Worm (Caenorhabditis elegans): ENCODE results near the gene ZK686.3.

The ZK686.3 gene

ce11 chrIII:7736003-7736402 lies 32.9 kb downstream of the ZK686.3 start:
- TF ChIP-seq duxl-1 (tag; optimal IDR thresholded peaks at IDR 0.05; ENCODE audit: poor library complexity) (peak; percentile 39), aha-1 (tag) (peak; percentile 76), arid-1 (GFP tag; conservative IDR thresholded peaks at IDR 0.05) (no peak), hif-1 (tag; optimal IDR thresholded peaks at IDR 0.05) (no peak), unc-62 (GFP tag; optimal IDR thresholded peaks at IDR 0.05 in 1 of 2) (peak in 1 of 2 experiments; percentile 67), unc-62 (tag; optimal IDR thresholded peaks at IDR 0.05) (no peak), zag-1 (tag; optimal IDR thresholded peaks at IDR 0.05) (no peak), Y75B8A.6 (GFP tag; IDR thresholded peaks at IDR 0.05) (0 out of 2 replicates have a peak, but pooled peaks have one; percentile 18), mep-1 (tag; optimal IDR thresholded peaks at IDR 0.05) (no peak), snpc-1.2 (GFP tag; IDR thresholded peaks at IDR 0.05) (no peak)

- TF ChIP-seq nhr-10 (tag; optimal IDR thresholded peaks at IDR 0.05) (no peak), unc-62 (GFP tag; optimal IDR thresholded peaks at IDR 0.05 in 1 of 2) (peak in 1 of 2 experiments; percentile 63), unc-62 (tag; optimal IDR thresholded peaks at IDR 0.05) (no peak), duxl-1 (tag; optimal IDR thresholded peaks at IDR 0.05; ENCODE audit: poor library complexity) (peak; percentile 26), Y48G9A.11 (GFP tag; IDR thresholded peaks at IDR 0.05) (no peak), egl-43 (GFP tag; IDR thresholded peaks at IDR 0.05) (0 out of 2 replicates have a peak, but pooled peaks have one; percentile 22), mes-2 (tag; optimal IDR thresholded peaks at IDR 0.05; ENCODE audit: poor library complexity, severe bottlenecking) (peak; percentile 21)
Measured at ce11 chrIII:7734105-7734504, 34.8 kb downstream of the ZK686.3 start.

ce11 chrIII:7733563-7733962 lies 35.3 kb downstream of the ZK686.3 start:
- TF ChIP-seq lin-1 (GFP tag; IDR thresholded peaks at IDR 0.05) (0 out of 2 replicates have a peak, but pooled peaks have one; percentile 15), dmd-6 (GFP tag; IDR thresholded peaks at IDR 0.05) (no peak)

- TF ChIP-seq lin-38 (GFP tag; IDR thresholded peaks at IDR 0.05) (no peak), aha-1 (tag) (peak; percentile 36), cey-2 (tag; optimal IDR thresholded peaks at IDR 0.05; ENCODE audit: borderline replicate concordance, insufficient read depth) (no peak), F10B5.3 (tag; optimal IDR thresholded peaks at IDR 0.05) (no peak), egl-43 (GFP tag; IDR thresholded peaks at IDR 0.05) (0 out of 2 replicates have a peak, but pooled peaks have one; percentile 21)
Measured at ce11 chrIII:7731085-7731484, 37.8 kb downstream of the ZK686.3 start.

- TF ChIP-seq nhr-77 (tag; optimal IDR thresholded peaks at IDR 0.05) (peak; percentile 5), nhr-6 (tag; optimal IDR thresholded peaks at IDR 0.05) (no peak), egl-27 (tag; optimal IDR thresholded peaks at IDR 0.05) (no peak), dmd-6 (GFP tag; IDR thresholded peaks at IDR 0.05) (peak; percentile 75), mxl-2 (GFP tag; conservative IDR thresholded peaks at IDR 0.05) (no peak), hlh-30 (tag; optimal IDR thresholded peaks at IDR 0.05; ENCODE audit: insufficient read depth) (peak; percentile 22), aha-1 (tag) (no peak), mes-2 (tag; optimal IDR thresholded peaks at IDR 0.05; ENCODE audit: poor library complexity, severe bottlenecking) (no peak), skn-1 (tag; optimal IDR thresholded peaks at IDR 0.05) (no peak), nhr-76 (tag; optimal IDR thresholded peaks at IDR 0.05) (no peak), T20F7.1 (GFP tag; optimal IDR thresholded peaks at IDR 0.05) (peak; percentile 62), daf-16 (GFP tag; optimal IDR thresholded peaks at IDR 0.05) (no peak), daf-16 (tag; optimal IDR thresholded peaks at IDR 0.05) (peak; percentile 75), mxl-3 (GFP tag; optimal IDR thresholded peaks at IDR 0.05) (peak; percentile 68), ceh-62 (tag; optimal IDR thresholded peaks at IDR 0.05) (no peak), madf-5 (GFP tag; IDR thresholded peaks at IDR 0.05) (0 out of 4 replicates have a peak, but pooled peaks of 1 of the 2 experiments have one; percentile 27), lin-39 (tag; optimal IDR thresholded peaks at IDR 0.05) (no peak), ceh-32 (tag; optimal IDR thresholded peaks at IDR 0.05; ENCODE audit: poor library complexity) (no peak), ceh-20 (GFP tag; IDR thresholded peaks at IDR 0.05) (no peak), hmg-1.1 (GFP tag; IDR thresholded peaks at IDR 0.05) (peak; percentile 17; the same call in 1 of the 2 replicates), nhr-111 (GFP tag; optimal IDR thresholded peaks at IDR 0.05) (no peak), gei-8 (GFP tag; optimal IDR thresholded peaks at IDR 0.05) (no peak), hlh-11 (tag; optimal IDR thresholded peaks at IDR 0.05) (peak; percentile 74), dmd-8 (GFP tag; IDR thresholded peaks at IDR 0.05) (no peak), nhr-28 (tag; optimal IDR thresholded peaks at IDR 0.05) (peak; percentile 88), zfp-3 (GFP tag; conservative IDR thresholded peaks at IDR 0.05) (peak; percentile 30; the same call in 1 of the 2 replicates), tra-1 (GFP tag; IDR thresholded peaks at IDR 0.05) (peak; percentile 44; the same call in 1 of the 2 replicates)
Measured at ce11 chrIII:7730331-7730730, 38.5 kb downstream of the ZK686.3 start.

All from whole organism, L4 larva.